Worm (Caenorhabditis elegans): Measurements from ENCODE around the gene sre-54.
"Not testable (repeated sequence)": the region's sequence is repeated elsewhere in the genome, so short reads cannot be mapped to it uniquely, and the experiment has no call there.

sre-54 gene

DNA sequence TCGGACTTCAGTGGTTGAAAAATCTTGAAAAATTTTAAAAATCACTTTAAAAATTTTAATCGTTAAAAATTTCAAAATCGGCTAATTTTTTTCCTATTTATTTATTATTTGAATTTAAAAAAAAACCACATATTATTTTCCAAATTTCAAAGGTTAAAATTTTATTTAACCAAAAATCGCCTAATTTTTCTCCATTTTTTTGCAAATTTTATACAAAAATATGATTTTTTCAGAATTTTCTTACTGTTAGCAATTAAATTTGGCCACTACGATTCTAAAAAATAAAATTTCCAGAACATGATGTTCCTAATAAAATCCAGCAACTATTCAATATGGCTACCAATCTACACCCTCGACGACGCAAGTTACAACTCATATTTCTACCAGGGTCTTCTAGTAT, at the start of gene sre-54:
Gene sre-54 (plus strand): TSS at position 301 of the 400 bp plus-strand sequence.
- TF ChIP-seq ref-1 (GFP tag; conservative IDR thresholded peaks at IDR 0.05) = no peak

DNA sequence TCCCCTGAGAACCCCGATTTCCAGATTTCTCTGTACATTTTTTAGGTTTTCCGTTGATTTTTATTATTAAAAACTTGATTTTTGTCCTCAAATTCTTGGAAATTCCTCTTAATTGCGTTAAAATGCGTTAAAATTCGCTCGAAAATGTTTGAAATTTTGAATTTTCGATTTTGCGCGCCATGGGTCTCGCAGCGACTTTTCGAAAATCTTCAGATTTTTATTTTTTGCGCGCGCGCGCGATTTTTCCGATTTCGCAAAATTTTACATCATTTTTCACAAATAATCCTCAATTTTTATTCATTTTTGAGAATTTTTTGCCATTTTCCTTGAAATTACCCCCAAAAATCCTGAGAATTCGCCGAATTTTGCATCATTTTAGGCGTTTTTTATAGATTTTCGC, 48.7 kb upstream of the sre-54 start:
- TF ChIP-seq T22C8.4 (GFP tag; IDR thresholded peaks at IDR 0.05) (no peak), ref-1 (GFP tag; conservative IDR thresholded peaks at IDR 0.05) (no peak), tab-1 (GFP tag; IDR thresholded peaks at IDR 0.05) (no peak), med-1 (GFP tag; optimal IDR thresholded peaks at IDR 0.05; ENCODE audit: insufficient read depth) (no peak), flt-1 (GFP tag; IDR thresholded peaks at IDR 0.05) (no peak), ztf-23 (GFP tag; IDR thresholded peaks at IDR 0.05) (no peak), cog-1 (tag; optimal IDR thresholded peaks at IDR 0.05) (no peak), klf-2 (GFP tag; conservative IDR thresholded peaks at IDR 0.05) (no peak), ztf-29 (GFP tag; IDR thresholded peaks at IDR 0.05) (no peak)

DNA sequence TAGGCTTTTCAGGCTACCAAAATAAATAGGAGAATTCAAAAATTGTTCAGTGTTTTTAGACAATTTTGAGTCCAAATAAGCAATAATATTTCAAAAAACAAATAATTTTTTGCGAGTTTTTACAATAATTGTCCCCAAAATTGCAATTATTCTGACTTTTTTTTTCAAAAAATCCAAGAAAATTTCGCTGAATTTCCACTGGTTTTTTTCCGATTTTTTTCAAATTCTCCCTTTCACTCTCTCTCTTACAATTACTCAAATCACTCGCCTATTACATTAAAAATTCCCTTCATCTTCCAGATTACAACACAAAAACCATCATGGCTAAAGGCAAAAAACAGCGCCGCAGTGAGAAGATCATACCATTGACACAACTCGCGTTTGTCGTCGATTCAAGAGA, 43.6 kb upstream of the sre-54 start, which contains the start of gene Y57A10A.31:
Gene Y57A10A.31 (plus strand): TSS at position 301 of the 400 bp plus-strand sequence.
- TF ChIP-seq klf-2 (GFP tag; conservative IDR thresholded peaks at IDR 0.05) (no peak), flt-1 (GFP tag; IDR thresholded peaks at IDR 0.05) (no peak), ref-1 (GFP tag; conservative IDR thresholded peaks at IDR 0.05) (no peak)

DNA sequence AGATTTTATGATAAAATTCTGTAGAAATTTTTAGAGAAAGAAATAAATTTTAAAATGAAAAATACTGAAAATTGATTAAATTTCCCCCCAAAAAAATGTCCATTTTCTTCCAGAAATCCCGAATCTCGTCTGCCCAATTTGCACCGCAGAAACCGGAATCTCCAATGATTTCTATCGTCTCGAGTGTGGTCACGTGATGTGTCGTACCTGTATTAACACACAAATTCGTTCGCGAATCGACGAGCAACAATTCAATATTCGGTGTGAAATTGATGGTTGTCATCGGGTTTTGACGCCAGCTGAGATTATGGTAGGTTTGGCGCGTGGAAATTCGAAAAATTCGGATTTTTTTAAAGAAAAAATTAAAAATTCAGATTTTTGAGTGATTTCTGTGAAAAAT, 36.1 kb upstream of the sre-54 start:
- no peak for TF ChIP-seq T22C8.4 (GFP tag; IDR thresholded peaks at IDR 0.05)

DNA sequence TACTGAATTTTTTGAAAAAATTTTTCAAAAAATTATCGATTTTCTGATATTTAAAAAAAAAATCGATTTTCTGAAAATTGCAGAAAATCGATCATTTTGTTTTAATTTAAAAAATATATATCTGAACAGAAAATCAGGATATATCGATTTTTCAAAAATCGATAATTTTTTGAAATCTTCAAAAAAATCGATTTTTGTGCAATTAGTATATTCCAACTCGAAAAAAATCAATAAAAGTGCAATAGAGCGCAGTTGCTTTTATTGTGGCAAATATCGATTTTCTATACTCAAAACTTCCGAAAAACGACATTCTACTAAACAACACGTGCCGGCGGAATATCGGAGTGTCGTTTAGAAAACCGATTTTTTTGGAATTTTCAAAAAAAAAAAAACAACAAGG, 32.0 kb upstream of the sre-54 start:
- no peak for TF ChIP-seq tab-1 (GFP tag; IDR thresholded peaks at IDR 0.05)
- no peak for TF ChIP-seq flt-1 (GFP tag; IDR thresholded peaks at IDR 0.05)
- no peak for TF ChIP-seq ref-1 (GFP tag; conservative IDR thresholded peaks at IDR 0.05)
- peak; percentile 84 for TF ChIP-seq T22C8.4 (GFP tag; IDR thresholded peaks at IDR 0.05)

DNA sequence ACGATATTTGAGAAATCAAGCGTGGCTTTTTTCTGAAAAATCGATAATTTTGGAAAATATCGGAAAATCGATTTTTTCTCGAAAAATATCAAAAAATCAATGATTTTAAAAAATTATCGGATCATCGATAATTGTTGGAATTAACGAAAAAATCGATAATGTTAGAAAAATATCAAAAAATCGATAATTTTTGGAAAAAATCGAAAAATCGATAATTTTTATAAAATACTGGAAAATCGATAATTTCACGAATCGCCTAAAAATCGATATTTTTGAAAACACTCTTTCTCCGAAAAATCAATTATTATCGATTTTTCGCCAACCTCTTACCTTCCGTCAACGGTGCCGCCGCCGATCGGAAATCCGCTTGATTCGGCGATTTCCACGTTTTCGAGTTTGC, 31.5 kb upstream of the sre-54 start:
- no peak for TF ChIP-seq ref-1 (GFP tag; conservative IDR thresholded peaks at IDR 0.05)
- TF ChIP-seq T22C8.4 (GFP tag; IDR thresholded peaks at IDR 0.05) = peak; percentile 95
- no peak for TF ChIP-seq med-1 (GFP tag; optimal IDR thresholded peaks at IDR 0.05; ENCODE audit: insufficient read depth)
- no peak for TF ChIP-seq tab-1 (GFP tag; IDR thresholded peaks at IDR 0.05)
- no peak for TF ChIP-seq klf-2 (GFP tag; conservative IDR thresholded peaks at IDR 0.05)
- no peak for TF ChIP-seq ztf-23 (GFP tag; IDR thresholded peaks at IDR 0.05)

DNA sequence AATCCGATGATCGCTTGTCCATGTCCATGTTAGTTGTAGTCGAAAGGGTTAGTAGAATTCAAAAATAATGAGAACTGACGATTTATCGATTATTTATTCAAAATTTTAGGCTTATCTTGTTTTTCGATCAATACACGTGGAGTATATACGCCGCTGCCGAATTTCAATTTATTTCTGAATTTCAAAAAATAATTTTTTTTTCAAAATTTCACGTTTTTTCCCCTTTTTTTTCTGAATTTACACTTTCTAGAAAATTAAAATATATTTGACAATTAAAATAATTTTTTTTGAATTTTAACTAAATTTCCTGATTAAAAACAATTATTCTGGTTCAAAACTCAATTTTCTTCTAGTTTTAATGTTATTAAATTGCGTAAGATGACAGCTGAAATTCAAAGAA, 30.4 kb upstream of the sre-54 start, which contains the start of gene C50E10.1:
Gene C50E10.1 (minus strand): TSS at position 101 of the 400 bp plus-strand sequence.
- TF ChIP-seq ztf-23 (GFP tag; IDR thresholded peaks at IDR 0.05) (no peak), tab-1 (GFP tag; IDR thresholded peaks at IDR 0.05) (no peak), ref-1 (GFP tag; conservative IDR thresholded peaks at IDR 0.05) (no peak), T22C8.4 (GFP tag; IDR thresholded peaks at IDR 0.05) (no peak), ztf-29 (GFP tag; IDR thresholded peaks at IDR 0.05) (no peak), klf-2 (GFP tag; conservative IDR thresholded peaks at IDR 0.05) (no peak), flt-1 (GFP tag; IDR thresholded peaks at IDR 0.05) (no peak), cog-1 (tag; optimal IDR thresholded peaks at IDR 0.05) (no peak), med-1 (GFP tag; optimal IDR thresholded peaks at IDR 0.05; ENCODE audit: insufficient read depth) (no peak)

DNA sequence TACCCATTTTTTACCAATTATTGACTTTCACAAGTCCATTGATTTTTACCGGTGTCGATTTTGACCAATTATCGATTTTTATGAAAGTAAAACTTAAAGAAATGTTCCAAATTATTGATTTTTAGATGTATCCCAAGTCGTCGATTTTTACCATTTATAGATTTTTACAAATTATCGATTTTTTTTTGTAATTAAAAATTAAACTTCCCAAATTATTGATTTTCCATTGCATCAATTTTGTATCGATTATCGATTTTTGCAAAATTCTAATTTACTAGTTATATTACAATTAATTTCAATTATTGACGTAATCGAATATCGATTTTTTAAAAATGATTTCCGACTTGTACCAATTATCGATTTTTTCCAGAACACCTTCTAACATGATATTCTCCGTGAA, 29.6 kb upstream of the sre-54 start, which contains the start of gene sre-50:
Gene sre-50 (plus strand): TSS at position 384 of the 400 bp plus-strand sequence.
- TF ChIP-seq flt-1 (GFP tag; IDR thresholded peaks at IDR 0.05) = no peak
- TF ChIP-seq ztf-23 (GFP tag; IDR thresholded peaks at IDR 0.05) = no peak
- TF ChIP-seq T22C8.4 (GFP tag; IDR thresholded peaks at IDR 0.05) = peak; percentile 67; the same call in 1 of the 2 replicates
- TF ChIP-seq klf-2 (GFP tag; conservative IDR thresholded peaks at IDR 0.05) = no peak

DNA sequence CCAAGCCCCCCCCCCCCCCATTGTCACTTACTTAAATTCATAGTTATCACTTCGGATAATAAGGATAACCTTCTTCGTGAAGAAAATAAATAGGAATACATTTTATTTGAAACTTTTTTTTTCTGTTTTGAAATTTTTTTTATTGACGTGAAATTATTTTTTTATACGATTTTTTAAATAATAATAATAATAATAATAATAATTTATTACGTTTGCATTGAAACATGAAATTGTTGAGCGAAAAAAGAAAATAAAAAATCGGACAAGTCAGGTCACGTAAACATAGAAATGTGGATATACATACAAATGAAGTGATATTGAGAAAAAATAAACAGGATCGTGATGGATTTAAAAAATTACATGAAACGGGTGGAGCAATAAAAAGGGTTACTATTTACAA, 23.1 kb upstream of the sre-54 start, which contains the start of gene C50E10.2:
Gene C50E10.2 (minus strand): TSS at position 101 of the 400 bp plus-strand sequence.
- no peak for TF ChIP-seq cog-1 (tag; optimal IDR thresholded peaks at IDR 0.05)
- TF ChIP-seq med-1 (GFP tag; optimal IDR thresholded peaks at IDR 0.05; ENCODE audit: insufficient read depth) = no peak
- TF ChIP-seq ztf-29 (GFP tag; IDR thresholded peaks at IDR 0.05) = no peak
- TF ChIP-seq klf-2 (GFP tag; conservative IDR thresholded peaks at IDR 0.05) = no peak
- TF ChIP-seq T22C8.4 (GFP tag; IDR thresholded peaks at IDR 0.05) = no peak
- TF ChIP-seq tab-1 (GFP tag; IDR thresholded peaks at IDR 0.05) = no peak
- TF ChIP-seq flt-1 (GFP tag; IDR thresholded peaks at IDR 0.05) = no peak
- no peak for TF ChIP-seq ref-1 (GFP tag; conservative IDR thresholded peaks at IDR 0.05)
- TF ChIP-seq ztf-23 (GFP tag; IDR thresholded peaks at IDR 0.05) = no peak

DNA sequence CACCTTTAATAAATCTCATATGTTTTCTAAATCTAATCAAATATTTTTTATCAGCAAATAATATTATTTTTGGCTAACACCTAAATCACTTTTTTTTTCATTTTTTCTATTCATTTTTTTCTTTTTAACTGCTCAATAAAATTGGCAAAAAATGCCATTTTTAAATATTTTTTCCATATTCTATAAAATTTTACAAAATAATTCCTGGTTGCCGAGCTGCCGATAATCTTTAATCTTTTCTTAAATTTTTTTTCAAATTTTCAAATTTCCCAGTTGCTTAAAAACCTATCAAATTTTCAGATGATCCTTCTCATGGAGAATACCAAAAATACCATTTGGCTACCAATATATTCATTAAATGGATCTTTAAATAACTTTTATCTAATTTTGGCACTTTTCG, 21.2 kb upstream of the sre-54 start, which contains the start of gene sre-51:
Gene sre-51 (plus strand): TSS at position 301 of the 400 bp plus-strand sequence.
- no peak for TF ChIP-seq tab-1 (GFP tag; IDR thresholded peaks at IDR 0.05)
- TF ChIP-seq med-1 (GFP tag; optimal IDR thresholded peaks at IDR 0.05; ENCODE audit: insufficient read depth) = no peak
- no peak for TF ChIP-seq ztf-29 (GFP tag; IDR thresholded peaks at IDR 0.05)
- TF ChIP-seq cog-1 (tag; optimal IDR thresholded peaks at IDR 0.05) = no peak
- TF ChIP-seq flt-1 (GFP tag; IDR thresholded peaks at IDR 0.05) = no peak
- no peak for TF ChIP-seq ref-1 (GFP tag; conservative IDR thresholded peaks at IDR 0.05)
- TF ChIP-seq klf-2 (GFP tag; conservative IDR thresholded peaks at IDR 0.05) = no peak
- TF ChIP-seq T22C8.4 (GFP tag; IDR thresholded peaks at IDR 0.05) = no peak
- no peak for TF ChIP-seq ztf-23 (GFP tag; IDR thresholded peaks at IDR 0.05)

DNA sequence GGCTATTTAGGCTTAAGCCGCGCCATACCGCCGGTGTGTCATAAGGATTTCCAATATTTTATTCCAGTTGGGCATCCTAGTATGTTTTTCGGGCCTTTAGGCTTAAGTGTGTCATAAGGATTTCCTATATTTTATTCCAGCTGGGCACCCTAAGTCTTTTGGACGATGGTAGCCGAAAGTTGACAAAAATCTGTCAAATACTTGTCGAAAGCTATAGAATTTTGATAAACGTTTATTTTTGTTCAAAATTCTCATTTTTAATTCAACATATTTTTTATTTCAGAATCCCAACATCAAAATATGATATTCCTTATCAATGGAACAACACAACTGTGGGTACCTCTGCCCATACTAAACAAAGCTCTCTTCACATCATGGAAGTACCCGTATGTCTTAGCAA, 14.2 kb upstream of the sre-54 start, which contains the start of gene sre-49:
Gene sre-49 (plus strand): TSS at position 301 of the 400 bp plus-strand sequence.
- not testable (repeated sequence) for TF ChIP-seq cog-1 (tag; optimal IDR thresholded peaks at IDR 0.05); flt-1 (GFP tag; IDR thresholded peaks at IDR 0.05); ztf-23 (GFP tag; IDR thresholded peaks at IDR 0.05)

Measured in whole organism, midembryonic.